Fruit fly (Drosophila melanogaster) whole organism, wandering third instar larva: ENCODE measurements around the gene croc.
A peak's percentile ranks its signal among the peaks of the same experiment; 100 is the strongest.

Experiments
- Abd-B ChIP-seq: fragments of >200 bp; optimal IDR thresholded peaks from 2 replicates; lab custom pipeline; 2017; ENCODE audit warnings: missing biosample characterization, missing genetic modification characterization
- CG32264 ChIP-seq: fragments of 200-800 bp; sonication (Bioruptor generic); optimal IDR thresholded peaks from 2 replicates; lab custom pipeline; 2016; ENCODE audit warnings: missing biosample characterization, missing genetic modification characterization
- Dfd ChIP-seq: fragments of >200 bp; optimal IDR thresholded peaks from 2 replicates; lab custom pipeline; 2017; ENCODE audit warnings: missing biosample characterization, missing genetic modification characterization
- Dif ChIP-seq: fragments of 200-275, 200-300 bp; sonication (Bioruptor generic); optimal IDR thresholded peaks from 2 replicates; lab custom pipeline; 2018; ENCODE audit warnings: missing biosample characterization, missing genetic modification characterization; ENCODE audit not compliant: partially characterized antibody
- GATAd ChIP-seq: sonication (Bioruptor generic); optimal IDR thresholded peaks from 2 replicates; lab custom pipeline; 2016; ENCODE audit warnings: missing biosample characterization, missing genetic modification characterization
- HLH106 ChIP-seq: fragments of 200-800 bp; optimal IDR thresholded peaks from 3 replicates; lab custom pipeline; 2019; ENCODE audit warnings: missing biosample characterization, mild to moderate bottlenecking, missing genetic modification characterization, moderate library complexity
- Hnf4 ChIP-seq: fragments of 200-800 bp; sonication (Bioruptor generic); optimal IDR thresholded peaks from 2 replicates; lab custom pipeline; 2016; ENCODE audit warnings: missing biosample characterization, mild to moderate bottlenecking, missing genetic modification characterization
- Hr78 ChIP-seq: fragments of >200 bp; optimal IDR thresholded peaks from 2 replicates; lab custom pipeline; 2017; ENCODE audit warnings: missing biosample characterization, missing genetic modification characterization
- Jra ChIP-seq: sonication (Bioruptor generic); optimal IDR thresholded peaks from 2 replicates; lab custom pipeline; 2016; ENCODE audit warnings: missing biosample characterization, missing genetic modification characterization
- Mio ChIP-seq: sonication (Bioruptor generic); optimal IDR thresholded peaks from 2 replicates; lab custom pipeline; 2016; ENCODE audit warnings: missing biosample characterization, missing genetic modification characterization
- Myc ChIP-seq: fragments of >200 bp; optimal IDR thresholded peaks from 2 replicates; lab custom pipeline; 2017
- N ChIP-seq: fragments of >200 bp; optimal IDR thresholded peaks from 2 replicates; lab custom pipeline; 2018; ENCODE audit warnings: missing biosample characterization, missing external identifiers, missing genetic modification characterization
- OdsH ChIP-seq: fragments of 200-800 bp; sonication (Bioruptor generic); optimal IDR thresholded peaks from 2 replicates; lab custom pipeline; 2016; ENCODE audit warnings: missing biosample characterization, mild to moderate bottlenecking, missing genetic modification characterization
- Rel ChIP-seq, 2 experiments: fragments of 200-800 bp; sonication (Bioruptor generic) in 1 of 2; optimal IDR thresholded peaks; 2 replicates in 1 of 2; 3 replicates in 1 of 2; lab custom pipeline; 2016 to 2019; ENCODE audit warnings: mild to moderate bottlenecking in 2 of 2, missing biosample characterization in 2 of 2, missing genetic modification characterization in 2 of 2, moderate library complexity in 1 of 2
- Sp1 ChIP-seq: fragments of 200-800 bp; sonication (Bioruptor generic); optimal IDR thresholded peaks from 3 replicates; lab custom pipeline; 2019; ENCODE audit warnings: missing biosample characterization, mild to moderate bottlenecking, missing genetic modification characterization, moderate library complexity
- Vsx2 ChIP-seq: fragments of 200-300, 225-300 bp; sonication (Bioruptor generic); optimal IDR thresholded peaks from 2 replicates; lab custom pipeline; 2018; ENCODE audit warnings: missing biosample characterization, missing genetic modification characterization; ENCODE audit not compliant: partially characterized antibody
- br ChIP-seq: fragments of 200-800 bp; sonication (Bioruptor generic); optimal IDR thresholded peaks from 2 replicates; lab custom pipeline; 2016; ENCODE audit warnings: missing biosample characterization, missing genetic modification characterization
- brk ChIP-seq: fragments of 200-800 bp; sonication (Bioruptor generic); optimal IDR thresholded peaks from 2 replicates; lab custom pipeline; 2016; ENCODE audit warnings: missing biosample characterization, mild to moderate bottlenecking, missing genetic modification characterization
- dmrt93B ChIP-seq: fragments of 200-800 bp; sonication (Bioruptor generic); optimal IDR thresholded peaks from 2 replicates; lab custom pipeline; 2018; ENCODE audit warnings: missing biosample characterization, mild to moderate bottlenecking, missing genetic modification characterization
- dsf ChIP-seq: sonication (Bioruptor generic); optimal IDR thresholded peaks from 2 replicates; lab custom pipeline; 2016; ENCODE audit warnings: missing biosample characterization, missing genetic modification characterization, borderline replicate concordance
- foxo ChIP-seq, 2 experiments: fragments of 200-800 bp; sonication (Bioruptor generic); optimal IDR thresholded peaks; 2 replicates in 1 of 2; 3 replicates in 1 of 2; lab custom pipeline; 2016 to 2017; ENCODE audit warnings: missing biosample characterization in 2 of 2, missing genetic modification characterization in 2 of 2
- fru ChIP-seq: fragments of 200-800 bp; sonication (Bioruptor generic); optimal IDR thresholded peaks from 3 replicates; lab custom pipeline; 2016; ENCODE audit warnings: missing biosample characterization, mild to moderate bottlenecking, missing genetic modification characterization
- h ChIP-seq: fragments of 200-800 bp; sonication (Bioruptor generic); optimal IDR thresholded peaks from 3 replicates; lab custom pipeline; 2016; ENCODE audit warnings: missing biosample characterization, mild to moderate bottlenecking, missing genetic modification characterization
- jim ChIP-seq: fragments of 175-275, 200-325 bp; sonication (Bioruptor generic); optimal IDR thresholded peaks from 2 replicates; lab custom pipeline; 2016; ENCODE audit warnings: missing biosample characterization, mild to moderate bottlenecking, missing genetic modification characterization
- lola ChIP-seq: fragments of >200 bp; optimal IDR thresholded peaks from 2 replicates; lab custom pipeline; 2017; ENCODE audit warnings: missing biosample characterization, missing genetic modification characterization
- psq ChIP-seq: fragments of 200-800 bp; sonication (Bioruptor generic); optimal IDR thresholded peaks from 3 replicates; lab custom pipeline; 2017; ENCODE audit warnings: missing biosample characterization, mild to moderate bottlenecking, missing genetic modification characterization, moderate library complexity
- rgr ChIP-seq: fragments of 200-800 bp; sonication (Bioruptor generic); optimal IDR thresholded peaks from 3 replicates; lab custom pipeline; 2016; ENCODE audit warnings: missing biosample characterization, mild to moderate bottlenecking, missing genetic modification characterization
- sage ChIP-seq: fragments of 200-800 bp; sonication (Bioruptor generic); optimal IDR thresholded peaks from 2 replicates; lab custom pipeline; 2016; ENCODE audit warnings: missing biosample characterization, mild to moderate bottlenecking, missing genetic modification characterization
- sv ChIP-seq: fragments of 200-800 bp; sonication (Bioruptor generic); optimal IDR thresholded peaks from 3 replicates; lab custom pipeline; 2016; ENCODE audit warnings: missing biosample characterization, missing genetic modification characterization
- tai ChIP-seq: sonication (Bioruptor generic); optimal IDR thresholded peaks from 2 replicates; lab custom pipeline; 2016; ENCODE audit warnings: missing biosample characterization, missing genetic modification characterization
- usp ChIP-seq: fragments of >200 bp; optimal IDR thresholded peaks from 2 replicates; lab custom pipeline; 2017; ENCODE audit warnings: missing biosample characterization, missing genetic modification characterization
- woc ChIP-seq: sonication (Bioruptor generic); optimal IDR thresholded peaks from 2 replicates; lab custom pipeline; 2016; ENCODE audit warnings: missing biosample characterization, mild to moderate bottlenecking, missing genetic modification characterization

croc gene

dm6 chr3L:21476429-21477006, at the start of gene croc:
Gene croc (minus strand): TSS chr3L:21476479.
- TF ChIP-seq Dfd (GFP tag; lab: Kevin White, UChicago) (no peak), dsf (no peak), lola (GFP tag; lab: Kevin White, UChicago) (no peak), Myc (lab: Kevin White, UChicago) (no peak), brk (GFP tag; lab: Kevin White, UChicago) (no peak), Vsx2 (GFP tag; lab: Kevin White, UChicago) (no peak), CG32264 (GFP tag; lab: Kevin White, UChicago) (no peak), jim (no peak), tai (GFP tag; lab: Kevin White, UChicago) (no peak), Dif (GFP tag; lab: Kevin White, UChicago) (no peak), Rel (GFP tag; optimal IDR thresholded peaks at IDR 0.05; lab: Kevin White, UChicago) (no peak), Rel (tag; optimal IDR thresholded peaks at IDR 0.05; lab: Kevin White, UChicago) (no peak)

DNA sequence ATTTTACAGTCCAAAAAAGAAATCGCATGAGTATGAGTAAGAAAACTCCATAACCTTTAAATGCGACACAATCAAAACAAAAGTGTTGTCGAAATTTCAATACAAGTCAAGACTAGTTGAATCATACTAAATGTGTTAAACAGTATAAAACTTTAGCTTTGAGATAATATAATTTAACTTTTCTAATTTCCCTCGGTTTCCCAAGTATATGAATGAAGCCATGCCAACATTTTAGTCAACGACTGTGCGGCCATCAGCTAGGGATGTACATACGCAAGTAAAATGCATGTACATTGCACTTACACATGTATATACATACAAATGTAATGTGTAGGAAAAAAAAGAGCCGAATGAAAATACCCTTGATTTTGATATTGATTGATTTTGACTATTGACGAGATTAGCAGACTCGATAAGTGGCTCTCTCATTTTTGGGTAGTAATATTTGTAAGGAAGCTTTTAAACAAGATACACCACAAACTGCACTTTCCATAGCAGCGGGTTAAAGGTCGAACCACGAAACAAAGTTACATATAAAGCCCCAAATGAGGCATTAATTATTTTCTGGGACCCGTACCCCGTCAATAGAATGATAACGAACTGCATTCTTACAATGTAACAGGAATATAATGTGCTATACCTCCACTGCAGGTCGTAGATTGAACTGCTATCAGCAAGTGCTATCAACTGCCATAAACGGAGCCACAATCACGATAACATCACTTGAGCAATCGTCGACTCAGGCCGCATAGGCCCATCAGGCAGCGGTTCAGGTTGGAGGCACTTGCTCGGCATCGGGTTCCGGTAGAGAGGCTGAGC, 48.0 kb upstream of the croc start:
- TF ChIP-seq psq (GFP tag; lab: Kevin White, UChicago) (peak; percentile 15), sage (GFP tag; lab: Kevin White, UChicago) (peak; percentile 47), usp (GFP tag; lab: Kevin White, UChicago) (no peak), OdsH (GFP tag; lab: Kevin White, UChicago) (peak; percentile 19), Abd-B (GFP tag; lab: Kevin White, UChicago) (no peak), jim (no peak), woc (no peak), Hnf4 (GFP tag; lab: Kevin White, UChicago) (peak; percentile 34)

- TF ChIP-seq sage (GFP tag; lab: Kevin White, UChicago) (peak; percentile 49), Vsx2 (GFP tag; lab: Kevin White, UChicago) (no peak), Rel (GFP tag; optimal IDR thresholded peaks at IDR 0.05; lab: Kevin White, UChicago) (no peak), Rel (tag; optimal IDR thresholded peaks at IDR 0.05; lab: Kevin White, UChicago) (peak; percentile 27), psq (GFP tag; lab: Kevin White, UChicago) (peak; percentile 6)
Observed at dm6 chr3L:21523059-21523836, 47.0 kb upstream of the croc start, which contains the start of gene CG7611. Gene CG7611 (plus strand): TSS chr3L:21523186.

- TF ChIP-seq h (GFP tag; lab: Kevin White, UChicago) (no peak), N (GFP tag; lab: Kevin White, UChicago) (no peak), Hr78 (GFP tag; lab: Kevin White, UChicago) (no peak), Hnf4 (GFP tag; lab: Kevin White, UChicago) (no peak), Mio (no peak), Vsx2 (GFP tag; lab: Kevin White, UChicago) (no peak), jim (no peak), psq (GFP tag; lab: Kevin White, UChicago) (no peak), GATAd (GFP tag; lab: Kevin White, UChicago) (no peak), br (GFP tag; lab: Kevin White, UChicago) (no peak)
- TF ChIP-seq, all 38 proteins: peak for 0
Observed at dm6 chr3L:21518345-21518744, 42.1 kb upstream of the croc start.

- peak; percentile 59 for TF ChIP-seq Hnf4 (GFP tag; lab: Kevin White, UChicago)
- no peak for TF ChIP-seq Vsx2 (GFP tag; lab: Kevin White, UChicago)
- no peak for TF ChIP-seq jim
- no peak for TF ChIP-seq N (GFP tag; lab: Kevin White, UChicago)
- TF ChIP-seq sage (GFP tag; lab: Kevin White, UChicago), result no peak
- no peak for TF ChIP-seq lola (GFP tag; lab: Kevin White, UChicago)
- peak; percentile 28 for TF ChIP-seq HLH106 (tag; lab: Kevin White, UChicago)
- no peak for TF ChIP-seq Dif (GFP tag; lab: Kevin White, UChicago)
- no peak for TF ChIP-seq usp (GFP tag; lab: Kevin White, UChicago)
- peak; percentile 7 for TF ChIP-seq sv (GFP tag; lab: Kevin White, UChicago)
- TF ChIP-seq Dfd (GFP tag; lab: Kevin White, UChicago), result no peak
- TF ChIP-seq Hr78 (GFP tag; lab: Kevin White, UChicago), result peak; percentile 11
- TF ChIP-seq fru (GFP tag; lab: Kevin White, UChicago), result peak; percentile 71
- TF ChIP-seq OdsH (GFP tag; lab: Kevin White, UChicago), result peak; percentile 51
- TF ChIP-seq Sp1 (GFP tag; lab: Kevin White, UChicago), result peak; percentile 48
- TF ChIP-seq tai (GFP tag; lab: Kevin White, UChicago), result no peak
- TF ChIP-seq Jra (GFP tag; lab: Kevin White, UChicago), result no peak
- peak; percentile 53 for TF ChIP-seq woc
- peak; percentile 63 for TF ChIP-seq h (GFP tag; lab: Kevin White, UChicago)
- TF ChIP-seq br (GFP tag; lab: Kevin White, UChicago), result peak; percentile 52
- no peak for TF ChIP-seq Rel (GFP tag; optimal IDR thresholded peaks at IDR 0.05; lab: Kevin White, UChicago)
- no peak for TF ChIP-seq Rel (tag; optimal IDR thresholded peaks at IDR 0.05; lab: Kevin White, UChicago)
- no peak for TF ChIP-seq Mio
- TF ChIP-seq psq (GFP tag; lab: Kevin White, UChicago), result peak; percentile 24
- TF ChIP-seq foxo (GFP tag; optimal IDR thresholded peaks at IDR 0.05; lab: Kevin White, UChicago), result peak in 1 of 2 experiments; percentile 61
- no peak for TF ChIP-seq GATAd (GFP tag; lab: Kevin White, UChicago)
- TF ChIP-seq rgr (GFP tag; lab: Kevin White, UChicago), result peak; percentile 45
- TF ChIP-seq dmrt93B (GFP tag; lab: Kevin White, UChicago), result no peak
Observed at dm6 chr3L:21516716-21517266, 40.5 kb upstream of the croc start.
